Worm (Caenorhabditis elegans) whole organism, L4 larva: Measurements from ENCODE around the gene T19D12.6.

Source experiments
- R02D3.7 ChIP-seq: fragments of 150-350 bp; sonication (generic microtip); optimal IDR thresholded peaks from 3 replicates; lab custom pipeline; 2014; ENCODE audit warnings: missing biosample characterization, missing genetic modification characterization
- ZK546.5 ChIP-seq, 2 experiments: sonication (generic microtip); optimal IDR thresholded peaks; 2 replicates each; lab custom pipeline; 2017; ENCODE audit warnings: missing biosample characterization in 2 of 2, missing genetic modification characterization in 2 of 2
- ama-1 ChIP-seq: fragments of 150-350 bp; optimal IDR thresholded peaks from 2 replicates; lab custom pipeline; 2014; ENCODE audit warnings: inconsistent platforms, mixed read lengths
- ceh-20 ChIP-seq: fragments of 200-800 bp; sonication (Bioruptor generic); IDR thresholded peaks from 2 replicates; pipeline ENCODE4 v1.3.6; 2022; ENCODE audit warnings: missing genetic modification reagents, missing genetic modification characterization, missing compliant biosample characterization
- egl-27 ChIP-seq: sonication (generic microtip); optimal IDR thresholded peaks from 3 replicates; lab custom pipeline; 2017; ENCODE audit warnings: missing biosample characterization, missing genetic modification reagents, missing genetic modification characterization
- fos-1 ChIP-seq: fragments of 150-350 bp; optimal IDR thresholded peaks from 2 replicates; lab custom pipeline; 2014; ENCODE audit warnings: missing biosample characterization, missing genetic modification characterization
- hmg-1.1 ChIP-seq: fragments of 200-800 bp; sonication (Bioruptor generic); IDR thresholded peaks from 2 replicates; pipeline ENCODE4 v1.3.6; 2022; ENCODE audit warnings: missing genetic modification reagents, missing genetic modification characterization, missing compliant biosample characterization
- lsy-2 ChIP-seq, 2 experiments: fragments of 150-350 bp in 1 of 2; sonication (generic microtip) in 1 of 2; optimal IDR thresholded peaks; 2 replicates each; lab custom pipeline; 2014 to 2017; ENCODE audit warnings: missing biosample characterization in 2 of 2, missing genetic modification characterization in 2 of 2
- nhr-77 ChIP-seq: fragments of 150-350 bp; optimal IDR thresholded peaks from 2 replicates; lab custom pipeline; 2014; ENCODE audit warnings: missing biosample characterization, missing genetic modification characterization
- spr-3 ChIP-seq: fragments of 200-800 bp; sonication (Bioruptor generic); optimal IDR thresholded peaks from 2 replicates; lab custom pipeline; 2018; ENCODE audit warnings: mild to moderate bottlenecking, missing genetic modification characterization, missing compliant biosample characterization
- unc-62 ChIP-seq, 3 experiments: fragments of 150-350 bp in 1 of 3; sonication (generic microtip); optimal IDR thresholded peaks in 2 of 3; peaks in 1 of 3; 1 replicate in 1 of 3; 2 replicates in 2 of 3; lab custom pipeline; 2014 to 2017; ENCODE audit warnings: missing biosample characterization in 3 of 3, missing genetic modification characterization in 3 of 3, missing genetic modification reagents in 3 of 3, missing genotype in 1 of 3
- zag-1 ChIP-seq: fragments of 150-350 bp; optimal IDR thresholded peaks from 2 replicates; lab custom pipeline; 2014; ENCODE audit warnings: missing biosample characterization, missing genetic modification characterization
- ztf-11 ChIP-seq: fragments of 150-350 bp; optimal IDR thresholded peaks from 2 replicates; lab custom pipeline; 2014; ENCODE audit warnings: missing biosample characterization, missing genetic modification characterization

DNA sequence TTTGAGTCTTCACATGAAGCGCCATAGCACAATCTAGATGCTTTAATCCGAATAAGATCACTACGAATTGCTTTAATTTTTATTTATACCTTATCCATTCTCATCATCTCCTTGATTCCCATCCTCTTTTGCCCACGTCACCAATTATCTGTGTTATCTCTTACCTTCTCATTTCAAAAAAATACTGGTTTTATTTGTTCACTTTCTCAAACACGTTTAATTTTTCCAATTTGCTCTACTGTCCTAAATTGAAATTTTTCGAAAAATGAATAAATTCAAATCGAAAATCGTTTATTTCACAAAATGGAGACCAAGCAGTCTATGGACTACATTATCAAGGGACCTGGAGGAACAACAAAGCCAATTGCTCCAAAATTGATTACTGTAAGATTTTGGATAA is 21.0 kb downstream of the T19D12.6 start, which contains the start of gene F54H5.3:
- TF ChIP-seq lsy-2 (tag; optimal IDR thresholded peaks at IDR 0.05; lab: Kevin White, UChicago) (no peak), ZK546.5 (tag; optimal IDR thresholded peaks at IDR 0.05; lab: Kevin White, UChicago) (no peak), egl-27 (tag; lab: Kevin White, UChicago) (no peak), ceh-20 (GFP tag; lab: Robert Waterston, UW) (no peak), R02D3.7 (no peak), ama-1 (lab: Kevin White, UChicago) (no peak), fos-1 (tag; lab: Kevin White, UChicago) (no peak), zag-1 (tag; lab: Kevin White, UChicago) (no peak), hmg-1.1 (GFP tag; lab: Robert Waterston, UW) (no peak), spr-3 (no peak), ztf-11 (tag; lab: Kevin White, UChicago) (no peak), unc-62 (GFP tag; optimal IDR thresholded peaks at IDR 0.05 in 1 of 2; lab: Kevin White, UChicago) (no peak), unc-62 (tag; optimal IDR thresholded peaks at IDR 0.05; lab: Kevin White, UChicago) (no peak), nhr-77 (no peak)
